ENCODE assay signal across 1 fruit fly cellular context in genomic region chrX:6859756-6860412, dm6.
TF ChIP-seq lines count a peak whose summit lies in the region.

No protein-coding gene starts in this region.

TF ChIP-seq in whole organism, embryonic, 481 proteins besides CTCF, POLR2A, EP300 and RAD21 (continued from another document and continues in another):
- TF ChIP-seq CG7271 (tag; optimal IDR thresholded peaks at IDR 0.05; lab: Kevin White, UChicago), result no peak
- no peak for TF ChIP-seq dm (GFP tag; optimal IDR thresholded peaks at IDR 0.05; lab: Kevin White, UChicago)
- TF ChIP-seq Sin3A (optimal IDR thresholded peaks at IDR 0.05; lab: Kevin White, UChicago), result no peak
- peak; percentile 82 for TF ChIP-seq Hmx (GFP tag; optimal IDR thresholded peaks at IDR 0.05; lab: Kevin White, UChicago)
- TF ChIP-seq ind (GFP tag; optimal IDR thresholded peaks at IDR 0.05; lab: Kevin White, UChicago), result peak; percentile 89
- peak; percentile 21 for TF ChIP-seq unpg (GFP tag; optimal IDR thresholded peaks at IDR 0.05; lab: Kevin White, UChicago)
- TF ChIP-seq Ets97D (GFP tag; optimal IDR thresholded peaks at IDR 0.05; lab: Kevin White, UChicago), result no peak
- TF ChIP-seq Sox100B (GFP tag; optimal IDR thresholded peaks at IDR 0.05; lab: Kevin White, UChicago), result peak; percentile 93
- TF ChIP-seq CG9876 (GFP tag; optimal IDR thresholded peaks at IDR 0.05; lab: Kevin White, UChicago), result no peak
- TF ChIP-seq Neu2 (GFP tag; optimal IDR thresholded peaks at IDR 0.05; lab: Kevin White, UChicago; ENCODE audit: borderline replicate concordance), result peak; percentile 7
- peak; percentile 42 for TF ChIP-seq CG13424 (tag; optimal IDR thresholded peaks at IDR 0.05; lab: Kevin White, UChicago)
- no peak for TF ChIP-seq grn (GFP tag; optimal IDR thresholded peaks at IDR 0.05; lab: Kevin White, UChicago)
- TF ChIP-seq CG12236 (GFP tag; optimal IDR thresholded peaks at IDR 0.05; lab: Kevin White, UChicago), result no peak
- TF ChIP-seq chinmo (GFP tag; IDR thresholded peaks at IDR 0.05; lab: Robert Waterston, UW; ENCODE audit: partially characterized antibody), result peak; percentile 83; the same call in 2 of the 4 replicates
- peak; percentile 98 for TF ChIP-seq sens (GFP tag; lab: Kevin White, UChicago)
- TF ChIP-seq Pdp1 (GFP tag; optimal IDR thresholded peaks at IDR 0.05; lab: Kevin White, UChicago), result peak; percentile 72 to 88
- peak; percentile 71 for TF ChIP-seq jumu (GFP tag; optimal IDR thresholded peaks at IDR 0.05; lab: Kevin White, UChicago)
- peak; percentile 64 for TF ChIP-seq CG13775 (GFP tag; optimal IDR thresholded peaks at IDR 0.05; lab: Kevin White, UChicago)
- TF ChIP-seq Med (GFP tag; lab: Kevin White, UChicago), result peak; percentile 88
- peak; percentile 81 for TF ChIP-seq Deaf1 (tag; optimal IDR thresholded peaks at IDR 0.05; lab: Kevin White, UChicago)
- TF ChIP-seq Fer1 (GFP tag; optimal IDR thresholded peaks at IDR 0.05; lab: Kevin White, UChicago), result peak; percentile 82
- no peak for TF ChIP-seq CG6791 (GFP tag; IDR thresholded peaks at IDR 0.05; lab: Robert Waterston, UW; ENCODE audit: partially characterized antibody)
- peak; percentile 61 for TF ChIP-seq CG4854 (GFP tag; optimal IDR thresholded peaks at IDR 0.05; lab: Kevin White, UChicago)
- TF ChIP-seq mld (GFP tag; IDR thresholded peaks at IDR 0.05; lab: Robert Waterston, UW; ENCODE audit: partially characterized antibody), result no peak
- TF ChIP-seq croc (GFP tag; conservative IDR thresholded peaks at IDR 0.05; lab: Robert Waterston, UW), result peak; percentile 71
- TF ChIP-seq sd (tag; optimal IDR thresholded peaks at IDR 0.05; lab: Kevin White, UChicago), result peak; percentile 27
- peak; percentile 78 for TF ChIP-seq CG4820 (GFP tag; optimal IDR thresholded peaks at IDR 0.05; lab: Kevin White, UChicago)
- TF ChIP-seq HmgD (GFP tag; optimal IDR thresholded peaks at IDR 0.05; lab: Kevin White, UChicago), result no peak
- peak; percentile 20; the same call in 1 of the 3 replicates for TF ChIP-seq CG11560 (tag; IDR thresholded peaks at IDR 0.05; lab: Robert Waterston, UW)
- peak; percentile 45 for TF ChIP-seq CG11398 (GFP tag; optimal IDR thresholded peaks at IDR 0.05; lab: Kevin White, UChicago)
- peak; percentile 71; the same call in 2 of the 3 replicates for TF ChIP-seq jigr1 (GFP tag; IDR thresholded peaks at IDR 0.05; lab: Robert Waterston, UW)
- peak; percentile 47; the same call in 2 of the 3 replicates for TF ChIP-seq sr (GFP tag; IDR thresholded peaks at IDR 0.05; lab: Robert Waterston, UW)
- TF ChIP-seq HHEX (GFP tag; optimal IDR thresholded peaks at IDR 0.05; lab: Kevin White, UChicago), result peak; percentile 81
- TF ChIP-seq bcd (GFP tag; optimal IDR thresholded peaks at IDR 0.05; lab: Kevin White, UChicago), result peak; percentile 88
- no peak; the same call in 1 of the 2 replicates for TF ChIP-seq chm (GFP tag; IDR thresholded peaks at IDR 0.05; lab: Robert Waterston, UW)
- peak; percentile 66 for TF ChIP-seq CG13296 (GFP tag; optimal IDR thresholded peaks at IDR 0.05; lab: Kevin White, UChicago)
- TF ChIP-seq Oaz (GFP tag; IDR thresholded peaks at IDR 0.05; lab: Robert Waterston, UW), result peak; percentile 58
- peak; percentile 10 for TF ChIP-seq CG30431 (GFP tag; optimal IDR thresholded peaks at IDR 0.05; lab: Kevin White, UChicago)
- TF ChIP-seq CG10565 (GFP tag; optimal IDR thresholded peaks at IDR 0.05; lab: Kevin White, UChicago), result no peak
- peak; percentile 72 for TF ChIP-seq gem (tag; optimal IDR thresholded peaks at IDR 0.05; lab: Kevin White, UChicago)
- 0 out of 2 replicates have a peak, but pooled peaks have one; percentile 46 for TF ChIP-seq CkIIα-i1 (GFP tag; IDR thresholded peaks at IDR 0.05; lab: Robert Waterston, UW)
- peak; percentile 61 to 70 for TF ChIP-seq bsh (GFP tag; optimal IDR thresholded peaks at IDR 0.05; lab: Kevin White, UChicago)
- no peak for TF ChIP-seq sna (GFP tag; IDR thresholded peaks at IDR 0.05; lab: Robert Waterston, UW; ENCODE audit: partially characterized antibody)
- no peak for TF ChIP-seq CG10431 (GFP tag; optimal IDR thresholded peaks at IDR 0.05; lab: Kevin White, UChicago)
- peak; percentile 60; the same call in 1 of the 2 replicates for TF ChIP-seq CG14014 (GFP tag; IDR thresholded peaks at IDR 0.05; lab: Robert Waterston, UW)
- TF ChIP-seq nerfin-1 (tag; optimal IDR thresholded peaks at IDR 0.05; lab: Kevin White, UChicago), result peak; percentile 72
- peak; percentile 90 for TF ChIP-seq lilli (GFP tag; optimal IDR thresholded peaks at IDR 0.05; lab: Kevin White, UChicago)
- peak in 1 of 2 experiments; percentile 93 for TF ChIP-seq Eip74EF (GFP tag; optimal IDR thresholded peaks at IDR 0.05; lab: Kevin White, UChicago)
- 0 out of 2 replicates have a peak, but pooled peaks have one; percentile 36 for TF ChIP-seq ara (GFP tag; IDR thresholded peaks at IDR 0.05; lab: Robert Waterston, UW)
- 0 out of 2 replicates have a peak, but pooled peaks have one; percentile 28 for TF ChIP-seq peb (GFP tag; IDR thresholded peaks at IDR 0.05; lab: Robert Waterston, UW)
- TF ChIP-seq zfh2 (GFP tag; optimal IDR thresholded peaks at IDR 0.05; lab: Kevin White, UChicago), result no peak
- TF ChIP-seq CrebB (tag; optimal IDR thresholded peaks at IDR 0.05; lab: Kevin White, UChicago), result no peak
- peak; percentile 79 for TF ChIP-seq CG11456 (GFP tag; IDR thresholded peaks at IDR 0.05; lab: Robert Waterston, UW)
- peak; percentile 59 for TF ChIP-seq CG6765 (GFP tag; optimal IDR thresholded peaks at IDR 0.05; lab: Kevin White, UChicago)
- TF ChIP-seq CG15601 (tag; optimal IDR thresholded peaks at IDR 0.05; lab: Kevin White, UChicago), result peak; percentile 30
- TF ChIP-seq ro (GFP tag; IDR thresholded peaks at IDR 0.05; lab: Robert Waterston, UW), result no peak
- no peak for TF ChIP-seq MESR4 (GFP tag; optimal IDR thresholded peaks at IDR 0.05; lab: Kevin White, UChicago)
- TF ChIP-seq CG32532 (GFP tag; IDR thresholded peaks at IDR 0.05; lab: Robert Waterston, UW), result peak; percentile 83
- peak; percentile 71 for TF ChIP-seq CG11695 (GFP tag; IDR thresholded peaks at IDR 0.05; lab: Robert Waterston, UW)
- peak; percentile 73 for TF ChIP-seq Awh (GFP tag; IDR thresholded peaks at IDR 0.05; lab: Robert Waterston, UW)
- peak; percentile 76 for TF ChIP-seq CG14710 (tag; optimal IDR thresholded peaks at IDR 0.05; lab: Kevin White, UChicago)
- TF ChIP-seq chif (GFP tag; optimal IDR thresholded peaks at IDR 0.05; lab: Kevin White, UChicago), result peak in 1 of 2 experiments; percentile 42
- TF ChIP-seq CG15011 (GFP tag; optimal IDR thresholded peaks at IDR 0.05; lab: Kevin White, UChicago), result peak; percentile 84
- peak; percentile 75 for TF ChIP-seq ATbp (GFP tag; optimal IDR thresholded peaks at IDR 0.05; lab: Kevin White, UChicago)
- TF ChIP-seq gsb (GFP tag; IDR thresholded peaks at IDR 0.05; lab: Robert Waterston, UW), result peak; percentile 40; the same call in 1 of the 2 replicates
- peak; percentile 52 for TF ChIP-seq CG2120 (GFP tag; optimal IDR thresholded peaks at IDR 0.05; lab: Kevin White, UChicago)
- TF ChIP-seq CG8281 (tag; optimal IDR thresholded peaks at IDR 0.05; lab: Kevin White, UChicago), result peak; percentile 66
- no peak for TF ChIP-seq CG31365 (tag; optimal IDR thresholded peaks at IDR 0.05; lab: Kevin White, UChicago)
- TF ChIP-seq klu (GFP tag; IDR thresholded peaks at IDR 0.05; lab: Robert Waterston, UW), result peak; percentile 65
- TF ChIP-seq B-H1 (GFP tag; IDR thresholded peaks at IDR 0.05; lab: Robert Waterston, UW), result peak; percentile 58
- TF ChIP-seq CG7839 (tag; optimal IDR thresholded peaks at IDR 0.05; lab: Kevin White, UChicago), result peak; percentile 60
- peak; percentile 69 for TF ChIP-seq CG1647 (GFP tag; optimal IDR thresholded peaks at IDR 0.05; lab: Kevin White, UChicago)
- peak; percentile 74 for TF ChIP-seq Xrp1 (GFP tag; IDR thresholded peaks at IDR 0.05; lab: Robert Waterston, UW)
- peak; percentile 85 for TF ChIP-seq sisA (GFP tag; IDR thresholded peaks at IDR 0.05; lab: Robert Waterston, UW)
- TF ChIP-seq CG10366 (GFP tag; IDR thresholded peaks at IDR 0.05; lab: Robert Waterston, UW), result no peak
- TF ChIP-seq CG10979 (tag; optimal IDR thresholded peaks at IDR 0.05; lab: Kevin White, UChicago), result peak; percentile 86
- TF ChIP-seq oc (tag; optimal IDR thresholded peaks at IDR 0.05; lab: Kevin White, UChicago), result no peak
- TF ChIP-seq ap (GFP tag; IDR thresholded peaks at IDR 0.05; lab: Robert Waterston, UW), result peak; percentile 68
- peak; percentile 59 for TF ChIP-seq CG3995 (GFP tag; optimal IDR thresholded peaks at IDR 0.05; lab: Kevin White, UChicago)
- no peak for TF ChIP-seq Doc3 (GFP tag; IDR thresholded peaks at IDR 0.05; lab: Robert Waterston, UW; ENCODE audit: partially characterized antibody)
- peak; percentile 60 for TF ChIP-seq zfh1 (GFP tag; IDR thresholded peaks at IDR 0.05; lab: Robert Waterston, UW)
- TF ChIP-seq MBD-R2 (GFP tag; IDR thresholded peaks at IDR 0.05; lab: Robert Waterston, UW), result 0 out of 2 replicates have a peak, but pooled peaks have one; percentile 16
- TF ChIP-seq CG4617 (GFP tag; optimal IDR thresholded peaks at IDR 0.05; lab: Kevin White, UChicago; ENCODE audit: borderline replicate concordance), result no peak
- no peak for TF ChIP-seq ab (GFP tag; optimal IDR thresholded peaks at IDR 0.05; lab: Kevin White, UChicago)
- TF ChIP-seq kay (GFP tag; optimal IDR thresholded peaks at IDR 0.05; lab: Kevin White, UChicago), result peak; percentile 49
- TF ChIP-seq E2f1 (GFP tag; IDR thresholded peaks at IDR 0.05; lab: Robert Waterston, UW), result peak; percentile 65
- peak; percentile 92 for TF ChIP-seq CG2678 (tag; optimal IDR thresholded peaks at IDR 0.05; lab: Kevin White, UChicago)
- TF ChIP-seq CG11247 (GFP tag; IDR thresholded peaks at IDR 0.05; lab: Robert Waterston, UW), result peak; percentile 64
- no peak for TF ChIP-seq NK7.1 (GFP tag; optimal IDR thresholded peaks at IDR 0.05; lab: Kevin White, UChicago)
- no peak for TF ChIP-seq maf-S (GFP tag; optimal IDR thresholded peaks at IDR 0.05; lab: Kevin White, UChicago)
- peak; percentile 57 for TF ChIP-seq Vsx1 (GFP tag; optimal IDR thresholded peaks at IDR 0.05; lab: Kevin White, UChicago)
- TF ChIP-seq CG13894 (tag; optimal IDR thresholded peaks at IDR 0.05; lab: Kevin White, UChicago), result peak; percentile 38
- peak; percentile 69; the same call in 2 of the 3 replicates for TF ChIP-seq H15 (GFP tag; IDR thresholded peaks at IDR 0.05; lab: Robert Waterston, UW)
- peak; percentile 64 for TF ChIP-seq CG5180 (GFP tag; optimal IDR thresholded peaks at IDR 0.05; lab: Kevin White, UChicago)
- peak; percentile 77; the same call in 2 of the 3 replicates for TF ChIP-seq Dbx (GFP tag; IDR thresholded peaks at IDR 0.05; lab: Robert Waterston, UW)
- no peak for TF ChIP-seq ac (GFP tag; optimal IDR thresholded peaks at IDR 0.05; lab: Kevin White, UChicago)
- TF ChIP-seq pho (GFP tag; optimal IDR thresholded peaks at IDR 0.05; lab: Kevin White, UChicago), result no peak
- TF ChIP-seq eve (GFP tag; optimal IDR thresholded peaks at IDR 0.05; lab: Kevin White, UChicago), result peak in 1 of 2 experiments; percentile 96
- peak; percentile 30 for TF ChIP-seq CG18619 (GFP tag; optimal IDR thresholded peaks at IDR 0.05; lab: Kevin White, UChicago)
- no peak for TF ChIP-seq CG1024 (GFP tag; IDR thresholded peaks at IDR 0.05; lab: Robert Waterston, UW)
- TF ChIP-seq Camta (GFP tag; optimal IDR thresholded peaks at IDR 0.05; lab: Kevin White, UChicago), result peak; percentile 80
- TF ChIP-seq lab (GFP tag; optimal IDR thresholded peaks at IDR 0.05; lab: Kevin White, UChicago), result peak; percentile 84
- peak; percentile 91 for TF ChIP-seq CG11504 (tag; optimal IDR thresholded peaks at IDR 0.05; lab: Kevin White, UChicago)
- peak; percentile 64 for TF ChIP-seq Rx (GFP tag; IDR thresholded peaks at IDR 0.05; lab: Robert Waterston, UW)
- no peak for TF ChIP-seq slou (GFP tag; optimal IDR thresholded peaks at IDR 0.05; lab: Kevin White, UChicago)
- TF ChIP-seq knrl (GFP tag; IDR thresholded peaks at IDR 0.05; lab: Robert Waterston, UW; ENCODE audit: partially characterized antibody), result no peak
- no peak for TF ChIP-seq pb (GFP tag; optimal IDR thresholded peaks at IDR 0.05; lab: Kevin White, UChicago)
- peak; percentile 1 for TF ChIP-seq az2 (GFP tag; optimal IDR thresholded peaks at IDR 0.05; lab: Kevin White, UChicago)
- no peak for TF ChIP-seq bigmax (GFP tag; optimal IDR thresholded peaks at IDR 0.05; lab: Kevin White, UChicago)
- TF ChIP-seq CG4424 (GFP tag; optimal IDR thresholded peaks at IDR 0.05; lab: Kevin White, UChicago), result peak; percentile 91
- peak; percentile 79 for TF ChIP-seq ems (GFP tag; optimal IDR thresholded peaks at IDR 0.05; lab: Kevin White, UChicago)
- TF ChIP-seq CG2889 (GFP tag; IDR thresholded peaks at IDR 0.05; lab: Robert Waterston, UW), result no peak; the same call in 2 of the 3 replicates
- TF ChIP-seq lola (GFP tag; optimal IDR thresholded peaks at IDR 0.05; lab: Kevin White, UChicago), result peak in 1 of 3 experiments; percentile 38
- peak; percentile 75 for TF ChIP-seq CG4328 (GFP tag; optimal IDR thresholded peaks at IDR 0.05; lab: Kevin White, UChicago)
- TF ChIP-seq CG7357 (GFP tag; IDR thresholded peaks at IDR 0.05; lab: Robert Waterston, UW), result peak; percentile 66; the same call in 2 of the 3 replicates
- no peak for TF ChIP-seq CG9797 (GFP tag; optimal IDR thresholded peaks at IDR 0.05; lab: Kevin White, UChicago)
- no peak for TF ChIP-seq pfk (GFP tag; optimal IDR thresholded peaks at IDR 0.05; lab: Kevin White, UChicago)
- TF ChIP-seq CG6654 (GFP tag; optimal IDR thresholded peaks at IDR 0.05; lab: Kevin White, UChicago), result peak; percentile 70
- peak; percentile 76 for TF ChIP-seq CG17359 (tag; optimal IDR thresholded peaks at IDR 0.05; lab: Kevin White, UChicago)
- 0 out of 2 replicates have a peak, but pooled peaks have one; percentile 30 for TF ChIP-seq CG17612 (GFP tag; IDR thresholded peaks at IDR 0.05; lab: Robert Waterston, UW)
- peak; percentile 78 for TF ChIP-seq al (GFP tag; IDR thresholded peaks at IDR 0.05; lab: Robert Waterston, UW)
- peak; percentile 56; the same call in 1 of the 2 replicates for TF ChIP-seq CG31224 (GFP tag; IDR thresholded peaks at IDR 0.05; lab: Robert Waterston, UW)
- no peak for TF ChIP-seq sc (optimal IDR thresholded peaks at IDR 0.05; lab: Kevin White, UChicago)
- TF ChIP-seq sc (GFP tag; optimal IDR thresholded peaks at IDR 0.05; lab: Kevin White, UChicago), result peak; percentile 74
- peak; percentile 85 for TF ChIP-seq mam (GFP tag; optimal IDR thresholded peaks at IDR 0.05; lab: Kevin White, UChicago)
- TF ChIP-seq ci (GFP tag; IDR thresholded peaks at IDR 0.05; lab: Robert Waterston, UW), result peak; percentile 31; the same call in 1 of the 3 replicates
- peak; percentile 86 for TF ChIP-seq CG2712 (tag; optimal IDR thresholded peaks at IDR 0.05; lab: Kevin White, UChicago)
- TF ChIP-seq caup (GFP tag; optimal IDR thresholded peaks at IDR 0.05; lab: Kevin White, UChicago; ENCODE audit: severe bottlenecking), result peak; percentile 73
- no peak for TF ChIP-seq CG32767 (GFP tag; IDR thresholded peaks at IDR 0.05; lab: Robert Waterston, UW)
